Fruit fly (Drosophila melanogaster) whole organism, embryonic: ENCODE results near the gene CG15549.

ENCODE experiments used
- Atf3 ChIP-seq: fragments of 200-800 bp; sonication (Bioruptor generic); optimal IDR thresholded peaks from 3 replicates; lab custom pipeline; 2016; ENCODE audit warnings: missing biosample characterization, missing genetic modification characterization
- Bteb2 ChIP-seq: fragments of 200-800 bp; sonication (Bioruptor generic); optimal IDR thresholded peaks from 2 replicates; lab custom pipeline; 2016; ENCODE audit warnings: missing biosample characterization, missing genetic modification characterization
- CG10267 ChIP-seq: fragments of 200-800 bp; sonication (Bioruptor generic); optimal IDR thresholded peaks from 2 replicates; lab custom pipeline; 2018; ENCODE audit warnings: missing biosample characterization, mild to moderate bottlenecking, missing genetic modification characterization, moderate library complexity
- CG11695 ChIP-seq: fragments of 200-800 bp; sonication (Bioruptor generic); IDR thresholded peaks from 3 replicates; pipeline ENCODE4 v1.3.6; 2022; ENCODE audit warnings: missing biosample characterization, missing genetic modification characterization
- CG12155 ChIP-seq: fragments of 200-800 bp; sonication (Bioruptor generic); optimal IDR thresholded peaks from 3 replicates; lab custom pipeline; 2016; ENCODE audit warnings: missing biosample characterization, missing genetic modification characterization
- CG12299 ChIP-seq: fragments of 200-800 bp; sonication (Bioruptor generic); optimal IDR thresholded peaks from 2 replicates; lab custom pipeline; 2018; ENCODE audit warnings: missing biosample characterization, mild to moderate bottlenecking, missing genetic modification characterization
- CG12659 ChIP-seq: fragments of 200-800 bp; sonication (Bioruptor generic); optimal IDR thresholded peaks from 3 replicates; lab custom pipeline; 2017; ENCODE audit warnings: mild to moderate bottlenecking, missing biosample characterization, missing genetic modification reagents, missing genetic modification characterization
- CG12942 ChIP-seq: fragments of 200-800 bp; sonication (Bioruptor generic); optimal IDR thresholded peaks from 3 replicates; lab custom pipeline; 2016; ENCODE audit warnings: missing biosample characterization, missing genetic modification characterization
- CG13287 ChIP-seq: fragments of 200-800 bp; sonication (Bioruptor generic); IDR thresholded peaks from 2 replicates; pipeline ENCODE4 v1.3.6; 2022; ENCODE audit warnings: missing biosample characterization, missing genetic modification characterization; ENCODE audit not compliant: partially characterized antibody
- CG15073 ChIP-seq: fragments of 200-800 bp; sonication (Bioruptor generic); optimal IDR thresholded peaks from 2 replicates; lab custom pipeline; 2016; ENCODE audit warnings: missing biosample characterization, missing genetic modification characterization
- CG17186 ChIP-seq: fragments of 200-800 bp; sonication (Bioruptor generic); optimal IDR thresholded peaks from 3 replicates; lab custom pipeline; 2017; ENCODE audit warnings: missing biosample characterization, missing genetic modification reagents, missing genetic modification characterization
- CG17328 ChIP-seq: fragments of 200-800 bp; sonication (Bioruptor generic); IDR thresholded peaks from 2 replicates; pipeline ENCODE4 v1.3.6; 2022; ENCODE audit warnings: missing biosample characterization, missing genetic modification characterization
- CG17829 ChIP-seq: fragments of 200-800 bp; optimal IDR thresholded peaks from 2 replicates; lab custom pipeline; 2019; ENCODE audit warnings: missing biosample characterization, mild to moderate bottlenecking, missing genetic modification characterization, moderate library complexity
- CG2120 ChIP-seq: fragments of 200-800 bp; sonication (Bioruptor generic); optimal IDR thresholded peaks from 3 replicates; lab custom pipeline; 2016; ENCODE audit warnings: missing biosample characterization, missing genetic modification characterization
- CG2199 ChIP-seq: fragments of 200-800 bp; sonication (Bioruptor generic); IDR thresholded peaks from 3 replicates; pipeline ENCODE4 v1.3.6; 2022; ENCODE audit warnings: missing biosample characterization, missing genetic modification characterization
- CG32532 ChIP-seq: fragments of 200-800 bp; sonication (Bioruptor generic); IDR thresholded peaks from 2 replicates; pipeline ENCODE4 v1.3.6; 2022; ENCODE audit warnings: missing biosample characterization, missing genetic modification characterization
- CG32767 ChIP-seq: fragments of 200-800 bp; sonication (Bioruptor generic); IDR thresholded peaks from 2 replicates; pipeline ENCODE4 v1.3.6; 2022; ENCODE audit warnings: missing biosample characterization, missing genetic modification characterization
- CG6254 ChIP-seq: fragments of 200-800 bp; sonication (Bioruptor generic); optimal IDR thresholded peaks from 3 replicates; lab custom pipeline; 2017; ENCODE audit warnings: mild to moderate bottlenecking, missing biosample characterization, missing genetic modification reagents, missing genetic modification characterization
- CG6813 ChIP-seq: fragments of 200-800 bp; sonication (Bioruptor generic); optimal IDR thresholded peaks from 2 replicates; lab custom pipeline; 2017; ENCODE audit warnings: missing biosample characterization, missing genetic modification characterization, mild to moderate bottlenecking, moderate library complexity, missing genetic modification reagents
- CG7357 ChIP-seq: fragments of 200-800 bp; sonication (Bioruptor generic); IDR thresholded peaks from 3 replicates; pipeline ENCODE4 v1.3.6; 2022; ENCODE audit warnings: missing biosample characterization, missing genetic modification characterization
- CG7963 ChIP-seq: fragments of 200-800 bp; sonication (Bioruptor generic); IDR thresholded peaks from 3 replicates; pipeline ENCODE4 v1.3.6; 2022; ENCODE audit warnings: missing biosample characterization, missing genetic modification characterization; ENCODE audit not compliant: partially characterized antibody
- CG8290 ChIP-seq, 3 experiments: fragments of 200-800 bp; sonication (Bioruptor generic); optimal IDR thresholded peaks; 2 replicates each; lab custom pipeline; 2016 to 2019; ENCODE audit warnings: missing biosample characterization in 3 of 3, missing genetic modification characterization in 3 of 3, mild to moderate bottlenecking in 2 of 3, moderate library complexity in 1 of 3
- CHES-1-like ChIP-seq: fragments of 200-800 bp; sonication (Bioruptor generic); optimal IDR thresholded peaks from 2 replicates; lab custom pipeline; 2016; ENCODE audit warnings: missing biosample characterization, missing genetic modification characterization
- Deaf1 ChIP-seq: fragments of 200-800 bp; optimal IDR thresholded peaks from 3 replicates; lab custom pipeline; 2019; ENCODE audit warnings: missing biosample characterization, mild to moderate bottlenecking, missing genetic modification characterization, moderate library complexity
- Gsc ChIP-seq: fragments of 200-800 bp; sonication (Bioruptor generic); IDR thresholded peaks from 2 replicates; pipeline ENCODE4 v1.3.6; 2022; ENCODE audit warnings: missing biosample characterization, missing genetic modification characterization
- Nf-YB ChIP-seq: fragments of 200-800 bp; sonication (Bioruptor generic); optimal IDR thresholded peaks from 3 replicates; lab custom pipeline; 2019; ENCODE audit warnings: missing biosample characterization, mild to moderate bottlenecking, missing genetic modification characterization, moderate library complexity
- NfI ChIP-seq: fragments of 200-800 bp; sonication (Bioruptor generic); optimal IDR thresholded peaks from 3 replicates; lab custom pipeline; 2018; ENCODE audit warnings: missing biosample characterization, mild to moderate bottlenecking, missing genetic modification characterization, moderate library complexity
- Opbp ChIP-seq: fragments of 200-800 bp; sonication (Bioruptor generic); IDR thresholded peaks from 3 replicates; pipeline ENCODE4 v1.3.6; 2022; ENCODE audit warnings: missing biosample characterization, missing genetic modification characterization; ENCODE audit not compliant: partially characterized antibody
- Optix ChIP-seq: fragments of 200-800 bp; sonication (Bioruptor generic); IDR thresholded peaks from 3 replicates; pipeline ENCODE4 v1.3.6; 2022; ENCODE audit warnings: missing biosample characterization, missing genetic modification characterization
- Stat92E ChIP-seq, 3 experiments: fragments of >200 bp in 2 of 3; fragments of 200-800 bp in 1 of 3; sonication (Bioruptor generic) in 1 of 3; optimal IDR thresholded peaks; 2 replicates each; lab custom pipeline; 2017 to 2019; ENCODE audit warnings: missing biosample characterization in 3 of 3, missing genetic modification characterization in 3 of 3, mild to moderate bottlenecking in 1 of 3, moderate library complexity in 1 of 3
- Vsx1 ChIP-seq: fragments of 200-800 bp; sonication (Bioruptor generic); optimal IDR thresholded peaks from 2 replicates; lab custom pipeline; 2017; ENCODE audit warnings: missing biosample characterization, mild to moderate bottlenecking, missing genetic modification characterization, missing genetic modification reagents
- abd-A ChIP-seq: fragments of 200-800 bp; sonication (Bioruptor generic); optimal IDR thresholded peaks from 3 replicates; lab custom pipeline; 2019; ENCODE audit warnings: missing biosample characterization, mild to moderate bottlenecking, missing genetic modification characterization, moderate library complexity
- cad ChIP-seq: fragments of >200 bp; optimal IDR thresholded peaks from 2 replicates; lab custom pipeline; 2017; ENCODE audit warnings: missing biosample characterization, missing genetic modification characterization
- chinmo ChIP-seq: fragments of 200-800 bp; sonication (Bioruptor generic); IDR thresholded peaks from 4 replicates; pipeline ENCODE4 v1.3.6; 2022; ENCODE audit warnings: missing biosample characterization, missing genetic modification characterization; ENCODE audit not compliant: partially characterized antibody
- ci ChIP-seq: fragments of 200-800 bp; sonication (Bioruptor generic); IDR thresholded peaks from 3 replicates; pipeline ENCODE4 v1.3.6; 2022; ENCODE audit warnings: missing biosample characterization, missing genetic modification characterization
- crol ChIP-seq: fragments of 200-800 bp; sonication (Bioruptor generic); IDR thresholded peaks from 2 replicates; pipeline ENCODE4 v1.3.6; 2022; ENCODE audit warnings: missing biosample characterization, missing genetic modification characterization
- gcm2 ChIP-seq: fragments of 200-800 bp; sonication (Bioruptor generic); optimal IDR thresholded peaks from 2 replicates; lab custom pipeline; 2016; ENCODE audit warnings: missing biosample characterization, missing genetic modification characterization
- grau ChIP-seq: fragments of 200-800 bp; optimal IDR thresholded peaks from 3 replicates; lab custom pipeline; 2019; ENCODE audit warnings: missing biosample characterization, mild to moderate bottlenecking, missing genetic modification characterization, moderate library complexity
- grn ChIP-seq: fragments of 200-800 bp; sonication (Bioruptor generic); optimal IDR thresholded peaks from 3 replicates; lab custom pipeline; 2017; ENCODE audit warnings: missing biosample characterization, missing genetic modification characterization
- gsb-n ChIP-seq: fragments of 200-800 bp; sonication (Bioruptor generic); optimal IDR thresholded peaks from 3 replicates; lab custom pipeline; 2018; ENCODE audit warnings: missing biosample characterization, mild to moderate bottlenecking, missing genetic modification characterization
- her ChIP-seq: fragments of 200-800 bp; sonication (Bioruptor generic); optimal IDR thresholded peaks from 2 replicates; lab custom pipeline; 2016; ENCODE audit warnings: missing biosample characterization, missing genetic modification characterization
- nmo ChIP-seq: fragments of 200-800 bp; sonication (Bioruptor generic); optimal IDR thresholded peaks from 2 replicates; lab custom pipeline; 2018; ENCODE audit warnings: missing biosample characterization, mild to moderate bottlenecking, missing genetic modification characterization, moderate library complexity
- otp ChIP-seq: fragments of 200-800 bp; sonication (Bioruptor generic); IDR thresholded peaks from 3 replicates; pipeline ENCODE4, ENCODE4 v1.3.6; 2022; ENCODE audit warnings: missing biosample characterization, missing genetic modification characterization
- phol ChIP-seq: fragments of 200-800 bp; sonication (Bioruptor generic); optimal IDR thresholded peaks from 3 replicates; lab custom pipeline; 2018; ENCODE audit warnings: missing biosample characterization, mild to moderate bottlenecking, missing genetic modification characterization, moderate library complexity
- sima ChIP-seq: fragments of 200-800 bp; sonication (Bioruptor generic); optimal IDR thresholded peaks from 2 replicates; lab custom pipeline; 2016; ENCODE audit warnings: missing biosample characterization, missing genetic modification characterization
- tll ChIP-seq, 2 experiments: fragments of 200-800 bp in 1 of 2; fragments of >200 bp in 1 of 2; sonication (Bioruptor generic) in 1 of 2; optimal IDR thresholded peaks; 2 replicates each; lab custom pipeline; 2017 to 2019; ENCODE audit warnings: missing biosample characterization in 2 of 2, missing genetic modification characterization in 2 of 2, mild to moderate bottlenecking in 1 of 2, moderate library complexity in 1 of 2
- vnd ChIP-seq: fragments of 200-800 bp; sonication (Bioruptor generic); IDR thresholded peaks from 3 replicates; pipeline ENCODE4 v1.3.6; 2022; ENCODE audit warnings: missing biosample characterization, missing genetic modification characterization; ENCODE audit not compliant: partially characterized antibody
- zen ChIP-seq: fragments of 200-800 bp; sonication (Bioruptor generic); optimal IDR thresholded peaks from 3 replicates; lab custom pipeline; 2018; ENCODE audit warnings: missing biosample characterization, mild to moderate bottlenecking, missing genetic modification characterization, moderate library complexity
- zen2 ChIP-seq: fragments of 200-800 bp; sonication (Bioruptor generic); IDR thresholded peaks from 3 replicates; pipeline ENCODE4 v1.3.6; 2022; ENCODE audit warnings: missing biosample characterization, missing genetic modification characterization; ENCODE audit not compliant: partially characterized antibody

Gene CG15549

dm6 chr3R:30912402-30912801, 23.9 kb downstream of the CG15549 start, which contains the start of gene Ptx1 (continued):
- TF ChIP-seq nmo = peak; percentile 58
- no peak for TF ChIP-seq Gsc (GFP tag; lab: Robert Waterston, UW)
- no peak for TF ChIP-seq her
- peak; percentile 31; the same call in 1 of the 3 replicates for TF ChIP-seq ci (GFP tag; lab: Robert Waterston, UW)
- no peak for TF ChIP-seq CG12659 (GFP tag; lab: Kevin White, UChicago)
- TF ChIP-seq CG15073 = no peak
- peak; percentile 14 for TF ChIP-seq grau (tag; lab: Kevin White, UChicago)
- TF ChIP-seq CG11695 (GFP tag; lab: Robert Waterston, UW) = 0 out of 3 replicates have a peak, but pooled peaks have one; percentile 36
- no peak for TF ChIP-seq Vsx1 (GFP tag; lab: Kevin White, UChicago)
- peak; percentile 88 for TF ChIP-seq phol (tag; lab: Kevin White, UChicago)
- no peak for TF ChIP-seq Bteb2 (GFP tag; lab: Kevin White, UChicago)
- TF ChIP-seq Opbp (GFP tag; lab: Robert Waterston, UW) = peak; percentile 62; the same call in 2 of the 3 replicates
- TF ChIP-seq CG12155 (GFP tag; lab: Kevin White, UChicago) = peak; percentile 100
- no peak for TF ChIP-seq Optix (GFP tag; lab: Robert Waterston, UW)
- peak; percentile 40 for TF ChIP-seq CG17829 (tag; lab: Kevin White, UChicago)
- TF ChIP-seq vnd (GFP tag; lab: Robert Waterston, UW) = peak; percentile 68
- TF ChIP-seq crol = peak; percentile 93
- 0 out of 2 replicates have a peak, but pooled peaks have one; percentile 17 for TF ChIP-seq CG17328 (GFP tag; lab: Robert Waterston, UW)
- TF ChIP-seq CHES-1-like (GFP tag; lab: Kevin White, UChicago) = no peak
- TF ChIP-seq Stat92E (GFP tag; optimal IDR thresholded peaks at IDR 0.05; lab: Kevin White, UChicago) = peak in 1 of 3 experiments; percentile 47
- peak; percentile 22 for TF ChIP-seq cad (GFP tag; lab: Kevin White, UChicago)
- no peak for TF ChIP-seq CG7357 (GFP tag; lab: Robert Waterston, UW)
- peak; percentile 24 for TF ChIP-seq zen (tag; lab: Kevin White, UChicago)
- no peak for TF ChIP-seq NfI (GFP tag; lab: Kevin White, UChicago)
- no peak for TF ChIP-seq Atf3 (GFP tag; lab: Kevin White, UChicago)
- TF ChIP-seq CG10267 = no peak
- TF ChIP-seq CG12299 (tag; lab: Kevin White, UChicago) = no peak
- peak; percentile 98 for TF ChIP-seq Nf-YB (GFP tag; lab: Kevin White, UChicago)
- TF ChIP-seq CG6254 (GFP tag; lab: Kevin White, UChicago) = peak; percentile 2
- peak; percentile 35; the same call in 1 of the 2 replicates for TF ChIP-seq CG32532 (GFP tag; lab: Robert Waterston, UW)
- no peak for TF ChIP-seq CG8290 (GFP tag; optimal IDR thresholded peaks at IDR 0.05; lab: Kevin White, UChicago)
- TF ChIP-seq CG8290 (tag; optimal IDR thresholded peaks at IDR 0.05; lab: Kevin White, UChicago) = peak in 1 of 2 experiments; percentile 28
- peak; percentile 62; the same call in 1 of the 2 replicates for TF ChIP-seq CG32767 (GFP tag; lab: Robert Waterston, UW)
- TF ChIP-seq CG6813 = no peak
- no peak for TF ChIP-seq CG17186 (GFP tag; lab: Kevin White, UChicago)
- peak; percentile 29 for TF ChIP-seq gsb-n (tag; lab: Kevin White, UChicago)
- peak; percentile 69 for TF ChIP-seq Deaf1 (tag; lab: Kevin White, UChicago)
- peak; percentile 83; the same call in 1 of the 3 replicates for TF ChIP-seq CG2199 (GFP tag; lab: Robert Waterston, UW)
- TF ChIP-seq CG13287 (GFP tag; lab: Robert Waterston, UW) = peak; percentile 65
- no peak for TF ChIP-seq sima (GFP tag; lab: Kevin White, UChicago)
- TF ChIP-seq CG12942 (GFP tag; lab: Kevin White, UChicago) = no peak
- 0 out of 3 replicates have a peak, but pooled peaks have one; percentile 57 for TF ChIP-seq zen2 (GFP tag; lab: Robert Waterston, UW)
- no peak for TF ChIP-seq gcm2 (GFP tag; lab: Kevin White, UChicago)
- TF ChIP-seq CG2120 (GFP tag; lab: Kevin White, UChicago) = no peak
- TF ChIP-seq CG7963 (GFP tag; lab: Robert Waterston, UW) = peak; percentile 27; the same call in 1 of the 3 replicates
- TF ChIP-seq grn = peak; percentile 31
- peak; percentile 42 to 89 for TF ChIP-seq tll (GFP tag; optimal IDR thresholded peaks at IDR 0.05; lab: Kevin White, UChicago)
- TF ChIP-seq otp (GFP tag; lab: Robert Waterston, UW) = no peak
- peak; percentile 92 for TF ChIP-seq chinmo (GFP tag; lab: Robert Waterston, UW)
- peak; percentile 16 for TF ChIP-seq abd-A
